Worm (Caenorhabditis elegans) whole organism, mixed stage, embryonic: ENCODE results near the gene M106.3.

Experiments
- ceh-83 ChIP-seq: fragments of 200-800 bp; sonication (Bioruptor generic); optimal IDR thresholded peaks from 2 replicates; lab custom pipeline; 2018; ENCODE audit warnings: mild to moderate bottlenecking, missing genetic modification characterization, missing compliant biosample characterization
- elt-3 ChIP-seq: fragments of 150-350 bp; optimal IDR thresholded peaks from 2 replicates; lab custom pipeline; 2014; ENCODE audit warnings: missing biosample characterization, missing genetic modification characterization
- hlh-1 ChIP-seq: fragments of 150-350 bp; optimal IDR thresholded peaks from 2 replicates; lab custom pipeline; 2014; ENCODE audit warnings: missing biosample characterization, missing genetic modification reagents, missing genetic modification characterization
- lin-13 ChIP-seq: fragments of 150-350 bp; optimal IDR thresholded peaks from 2 replicates; lab custom pipeline; 2014; ENCODE audit warnings: missing biosample characterization, missing genetic modification characterization
- lsy-2 ChIP-seq: fragments of 150-350 bp; optimal IDR thresholded peaks from 2 replicates; lab custom pipeline; 2014; ENCODE audit warnings: missing biosample characterization, missing genetic modification characterization
- nhr-237 ChIP-seq: fragments of 150-350 bp; optimal IDR thresholded peaks from 2 replicates; lab custom pipeline; 2014; ENCODE audit warnings: missing biosample characterization, missing genetic modification characterization
- nhr-76 ChIP-seq: sonication (generic microtip); optimal IDR thresholded peaks from 2 replicates; lab custom pipeline; 2017; ENCODE audit warnings: missing biosample characterization, missing genetic modification characterization
- pha-4 ChIP-seq: fragments of 150-350 bp; optimal IDR thresholded peaks from 2 replicates; lab custom pipeline; 2018; ENCODE audit warnings: missing biosample characterization, missing genetic modification reagents, missing genetic modification characterization
- snpc-4 ChIP-seq: fragments of 150-350 bp; optimal IDR thresholded peaks from 2 replicates; lab custom pipeline; 2014; ENCODE audit warnings: missing biosample characterization, missing genetic modification characterization
- unc-62 ChIP-seq: fragments of 150-350 bp; optimal IDR thresholded peaks from 2 replicates; lab custom pipeline; 2014; ENCODE audit warnings: missing biosample characterization, missing genetic modification reagents, missing genetic modification characterization
- ztf-11 ChIP-seq: fragments of 150-350 bp; optimal IDR thresholded peaks from 2 replicates; lab custom pipeline; 2014; ENCODE audit warnings: missing biosample characterization, missing genetic modification characterization

DNA sequence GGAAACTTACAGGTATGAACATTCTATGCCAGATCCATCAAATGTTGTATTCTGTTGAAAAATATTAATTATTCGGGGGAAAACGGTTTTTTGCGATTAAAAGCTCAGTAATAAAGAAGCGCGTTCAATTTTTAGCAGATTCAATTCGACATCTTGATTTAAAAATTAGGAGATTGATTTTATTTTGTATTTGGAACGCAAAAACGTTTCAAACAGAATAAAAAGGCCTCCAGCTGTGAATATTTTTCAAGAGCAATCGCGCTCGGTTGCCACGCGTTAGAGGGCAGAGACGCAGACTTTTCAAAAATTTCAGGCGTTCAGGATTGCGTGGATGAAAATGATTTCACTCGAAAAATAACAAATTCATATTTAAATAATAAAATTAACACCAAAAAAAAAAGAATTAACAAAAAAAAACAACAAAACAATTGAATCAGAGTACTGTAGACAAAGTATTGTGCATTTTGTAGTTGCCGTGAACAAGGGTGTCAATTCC, 40.7 kb downstream of the M106.3 start, which contains the start of gene R06F6.8:
- no peak for TF ChIP-seq lsy-2 (tag; lab: Kevin White, UChicago)
- no peak for TF ChIP-seq pha-4 (tag; lab: Kevin White, UChicago)
- no peak for TF ChIP-seq hlh-1 (tag; lab: Kevin White, UChicago)
- no peak for TF ChIP-seq ceh-83
- no peak for TF ChIP-seq snpc-4 (tag; lab: Kevin White, UChicago)
- no peak for TF ChIP-seq nhr-237 (tag; lab: Kevin White, UChicago)
- TF ChIP-seq ztf-11 (tag; lab: Kevin White, UChicago), result no peak
- TF ChIP-seq nhr-76, result no peak
- TF ChIP-seq unc-62, result no peak
- no peak for TF ChIP-seq lin-13 (tag; lab: Kevin White, UChicago)
- TF ChIP-seq elt-3 (tag; lab: Kevin White, UChicago), result no peak
